Fruit fly (Drosophila melanogaster) whole organism, embryonic: ENCODE data around the gene CSN6.

ENCODE experiments used
- Abd-B ChIP-seq: fragments of 200-800 bp; sonication (Bioruptor generic); optimal IDR thresholded peaks from 2 replicates; lab custom pipeline; 2018; ENCODE audit warnings: missing biosample characterization, mild to moderate bottlenecking, missing genetic modification characterization, moderate library complexity
- Aef1 ChIP-seq: fragments of 200-800 bp; sonication (Bioruptor generic); IDR thresholded peaks from 3 replicates; pipeline ENCODE4 v1.3.6; 2022; ENCODE audit warnings: missing biosample characterization, missing genetic modification characterization
- Bdp1 ChIP-seq: fragments of 200-800 bp; sonication (Bioruptor generic); optimal IDR thresholded peaks from 3 replicates; lab custom pipeline; 2016; ENCODE audit warnings: missing biosample characterization, missing genetic modification characterization
- BtbVII ChIP-seq: fragments of 200-800 bp; sonication (Bioruptor generic); optimal IDR thresholded peaks from 3 replicates; lab custom pipeline; 2017; ENCODE audit warnings: missing biosample characterization, mild to moderate bottlenecking, missing genetic modification characterization
- CG1024 ChIP-seq: fragments of 200-800 bp; sonication (Bioruptor generic); IDR thresholded peaks from 2 replicates; pipeline ENCODE4 v1.3.6; 2022; ENCODE audit warnings: missing biosample characterization, missing genetic modification characterization
- CG10274 ChIP-seq: fragments of 200-800 bp; sonication (Bioruptor generic); optimal IDR thresholded peaks from 3 replicates; lab custom pipeline; 2017; ENCODE audit warnings: missing biosample characterization, mild to moderate bottlenecking, missing genetic modification characterization
- CG10366 ChIP-seq: fragments of 200-800 bp; sonication (Bioruptor generic); IDR thresholded peaks from 2 replicates; pipeline ENCODE4 v1.3.6; 2022; ENCODE audit warnings: missing biosample characterization, missing genetic modification characterization
- CG11398 ChIP-seq: fragments of 200-800 bp; sonication (Bioruptor generic); optimal IDR thresholded peaks from 2 replicates; lab custom pipeline; 2016; ENCODE audit warnings: missing biosample characterization, missing genetic modification characterization
- CG13775 ChIP-seq: fragments of 200-800 bp; sonication (Bioruptor generic); optimal IDR thresholded peaks from 3 replicates; lab custom pipeline; 2017; ENCODE audit warnings: missing biosample characterization, mild to moderate bottlenecking, missing genetic modification characterization
- CG15073 ChIP-seq: fragments of 200-800 bp; sonication (Bioruptor generic); optimal IDR thresholded peaks from 2 replicates; lab custom pipeline; 2016; ENCODE audit warnings: missing biosample characterization, missing genetic modification characterization
- CG1832 ChIP-seq: fragments of 200-800 bp; sonication (Bioruptor generic); optimal IDR thresholded peaks from 2 replicates; lab custom pipeline; 2017; ENCODE audit warnings: missing biosample characterization, mild to moderate bottlenecking, missing genetic modification characterization, inconsistent platforms
- CG2120 ChIP-seq: fragments of 200-800 bp; sonication (Bioruptor generic); optimal IDR thresholded peaks from 3 replicates; lab custom pipeline; 2016; ENCODE audit warnings: missing biosample characterization, missing genetic modification characterization
- CG2129 ChIP-seq: fragments of 200-800 bp; sonication (Bioruptor generic); IDR thresholded peaks from 2 replicates; pipeline ENCODE4 v1.3.6; 2022; ENCODE audit warnings: missing biosample characterization, missing genetic modification characterization; ENCODE audit not compliant: partially characterized antibody
- CG2712 ChIP-seq: fragments of 200-800 bp; optimal IDR thresholded peaks from 3 replicates; lab custom pipeline; 2019; ENCODE audit warnings: missing biosample characterization, mild to moderate bottlenecking, missing genetic modification characterization, moderate library complexity
- CG3065 ChIP-seq: fragments of 200-800 bp; sonication (Bioruptor generic); optimal IDR thresholded peaks from 2 replicates; lab custom pipeline; 2016; ENCODE audit warnings: missing biosample characterization, missing genetic modification characterization
- CG3281 ChIP-seq: fragments of 200-800 bp; sonication (Bioruptor generic); optimal IDR thresholded peaks from 3 replicates; lab custom pipeline; 2017; ENCODE audit warnings: missing biosample characterization, mild to moderate bottlenecking, missing genetic modification characterization
- CG3407 ChIP-seq: fragments of 200-800 bp; sonication (Bioruptor generic); optimal IDR thresholded peaks from 2 replicates; lab custom pipeline; 2018; ENCODE audit warnings: missing biosample characterization, mild to moderate bottlenecking, missing genetic modification characterization
- CG34224 ChIP-seq: fragments of 200-800 bp; sonication (Bioruptor generic); IDR thresholded peaks from 3 replicates; pipeline ENCODE4 v1.3.6; 2022; ENCODE audit warnings: missing biosample characterization, missing genetic modification characterization; ENCODE audit not compliant: partially characterized antibody
- CG4328 ChIP-seq: fragments of 200-800 bp; sonication (Bioruptor generic); optimal IDR thresholded peaks from 3 replicates; lab custom pipeline; 2017; ENCODE audit warnings: missing biosample characterization, missing genetic modification reagents, missing genetic modification characterization
- CG8089 ChIP-seq: fragments of 200-800 bp; sonication (Bioruptor generic); optimal IDR thresholded peaks from 3 replicates; lab custom pipeline; 2016; ENCODE audit warnings: missing biosample characterization, missing genetic modification characterization
- CG8388 ChIP-seq: fragments of 200-800 bp; sonication (Bioruptor generic); optimal IDR thresholded peaks from 2 replicates; lab custom pipeline; 2019; ENCODE audit warnings: missing biosample characterization, mild to moderate bottlenecking, missing genetic modification characterization, moderate library complexity
- CG9727 ChIP-seq: fragments of 200-800 bp; sonication (Bioruptor generic); optimal IDR thresholded peaks from 3 replicates; lab custom pipeline; 2017; ENCODE audit warnings: missing biosample characterization, mild to moderate bottlenecking, missing genetic modification characterization
- CHES-1-like ChIP-seq: fragments of 200-800 bp; sonication (Bioruptor generic); optimal IDR thresholded peaks from 2 replicates; lab custom pipeline; 2016; ENCODE audit warnings: missing biosample characterization, missing genetic modification characterization
- Chrac-16 ChIP-seq: fragments of 200-800 bp; sonication (Bioruptor generic); optimal IDR thresholded peaks from 3 replicates; lab custom pipeline; 2016; ENCODE audit warnings: missing biosample characterization, missing genetic modification characterization
- Dek ChIP-seq: fragments of 200-800 bp; sonication (Bioruptor generic); optimal IDR thresholded peaks from 3 replicates; lab custom pipeline; 2019; ENCODE audit warnings: missing biosample characterization, mild to moderate bottlenecking, missing genetic modification characterization, moderate library complexity
- Dp ChIP-seq: fragments of 200-800 bp; sonication (Bioruptor generic); optimal IDR thresholded peaks from 2 replicates; lab custom pipeline; 2018; ENCODE audit warnings: missing biosample characterization, mild to moderate bottlenecking, missing genetic modification characterization, moderate library complexity
- HHEX ChIP-seq: fragments of 200-800 bp; sonication (Bioruptor generic); optimal IDR thresholded peaks from 3 replicates; lab custom pipeline; 2017; ENCODE audit warnings: missing biosample characterization, mild to moderate bottlenecking, missing genetic modification characterization, missing genetic modification reagents
- Hmr ChIP-seq: fragments of 200-800 bp; sonication (Bioruptor generic); optimal IDR thresholded peaks from 3 replicates; lab custom pipeline; 2017; ENCODE audit warnings: mild to moderate bottlenecking, missing biosample characterization, missing genetic modification reagents, missing genetic modification characterization
- Hr3 ChIP-seq: fragments of 200-800 bp; sonication (Bioruptor generic); optimal IDR thresholded peaks from 3 replicates; lab custom pipeline; 2016; ENCODE audit warnings: missing biosample characterization, missing genetic modification characterization
- Lhr ChIP-seq: fragments of 200-800 bp; sonication (Bioruptor generic); optimal IDR thresholded peaks from 3 replicates; lab custom pipeline; 2017; ENCODE audit warnings: mild to moderate bottlenecking, missing biosample characterization, missing genetic modification reagents, missing genetic modification characterization
- Mrtf ChIP-seq: fragments of 200-800 bp; sonication (Bioruptor generic); IDR thresholded peaks from 3 replicates; pipeline ENCODE4 v1.3.6; 2022; ENCODE audit warnings: missing biosample characterization, missing genetic modification characterization
- Nf-YC ChIP-seq: fragments of 200-800 bp; optimal IDR thresholded peaks from 3 replicates; lab custom pipeline; 2019; ENCODE audit warnings: missing biosample characterization, mild to moderate bottlenecking, missing genetic modification characterization, moderate library complexity
- TFAM ChIP-seq: fragments of 200-800 bp; sonication (Bioruptor generic); optimal IDR thresholded peaks from 2 replicates; lab custom pipeline; 2017; ENCODE audit warnings: missing biosample characterization, missing genetic modification characterization, inconsistent platforms
- Usf ChIP-seq: fragments of 200-800 bp; sonication (Bioruptor generic); optimal IDR thresholded peaks from 2 replicates; lab custom pipeline; 2017; ENCODE audit warnings: missing genotype, missing biosample characterization, missing genetic modification characterization
- bbx ChIP-seq: fragments of 200-800 bp; sonication (Bioruptor generic); IDR thresholded peaks from 2 replicates; pipeline ENCODE4 v1.3.6; 2022; ENCODE audit warnings: missing biosample characterization, missing genetic modification characterization; ENCODE audit not compliant: partially characterized antibody
- bcd ChIP-seq: fragments of 200-800 bp; sonication (Bioruptor generic); optimal IDR thresholded peaks from 2 replicates; lab custom pipeline; 2017; ENCODE audit warnings: missing biosample characterization, mild to moderate bottlenecking, missing genetic modification characterization
- corto ChIP-seq: fragments of 200-800 bp; sonication (Bioruptor generic); optimal IDR thresholded peaks from 2 replicates; lab custom pipeline; 2016; ENCODE audit warnings: missing biosample characterization, mild to moderate bottlenecking, missing genetic modification characterization, moderate library complexity
- crp ChIP-seq, 2 experiments: fragments of 200-800 bp; sonication (Bioruptor generic); optimal IDR thresholded peaks; 2 replicates in 1 of 2; 3 replicates in 1 of 2; lab custom pipeline; 2017; ENCODE audit warnings: missing biosample characterization in 2 of 2, missing genetic modification characterization in 2 of 2, mild to moderate bottlenecking in 1 of 2, moderate library complexity in 1 of 2
- gce ChIP-seq: fragments of 200-800 bp; sonication (Bioruptor generic); IDR thresholded peaks from 3 replicates; pipeline ENCODE4 v1.3.6; 2022; ENCODE audit warnings: missing biosample characterization, missing genetic modification characterization
- gfzf ChIP-seq: fragments of 200-800 bp; sonication (Bioruptor generic); optimal IDR thresholded peaks from 2 replicates; lab custom pipeline; 2016; ENCODE audit warnings: missing biosample characterization, mild to moderate bottlenecking, missing genetic modification characterization, moderate library complexity
- inv ChIP-seq: fragments of 200-800 bp; sonication (Bioruptor generic); IDR thresholded peaks from 2 replicates; pipeline ENCODE4 v1.3.6; 2022; ENCODE audit warnings: missing biosample characterization, missing genetic modification characterization; ENCODE audit not compliant: partially characterized antibody
- lilli ChIP-seq: fragments of 200-800 bp; sonication (Bioruptor generic); optimal IDR thresholded peaks from 3 replicates; lab custom pipeline; 2016; ENCODE audit warnings: missing biosample characterization, missing genetic modification characterization
- luna ChIP-seq: fragments of 200-800 bp; sonication (Bioruptor generic); optimal IDR thresholded peaks from 2 replicates; lab custom pipeline; 2016; ENCODE audit warnings: missing biosample characterization, missing genetic modification characterization
- mam ChIP-seq: fragments of 200-800 bp; sonication (Bioruptor generic); optimal IDR thresholded peaks from 3 replicates; lab custom pipeline; 2016; ENCODE audit warnings: missing biosample characterization, missing genetic modification characterization
- oc ChIP-seq: fragments of 200-800 bp; sonication (Bioruptor generic); optimal IDR thresholded peaks from 2 replicates; lab custom pipeline; 2018; ENCODE audit warnings: missing biosample characterization, mild to moderate bottlenecking, missing genetic modification characterization, moderate library complexity
- sisA ChIP-seq: fragments of 200-800 bp; sonication (Bioruptor generic); IDR thresholded peaks from 2 replicates; pipeline ENCODE4 v1.3.6; 2022; ENCODE audit warnings: missing biosample characterization, missing genetic modification characterization
- tgo ChIP-seq: fragments of 200-800 bp; sonication (Bioruptor generic); IDR thresholded peaks from 3 replicates; pipeline ENCODE4 v1.3.6; 2022; ENCODE audit warnings: missing biosample characterization, missing genetic modification characterization
- tin ChIP-seq: fragments of 200-800 bp; sonication (Bioruptor generic); optimal IDR thresholded peaks from 3 replicates; lab custom pipeline; 2016; ENCODE audit warnings: missing biosample characterization, missing genetic modification characterization
- tup ChIP-seq: fragments of 200-800 bp; sonication (Bioruptor generic); optimal IDR thresholded peaks from 2 replicates; lab custom pipeline; 2016; ENCODE audit warnings: missing biosample characterization, mild to moderate bottlenecking, missing genetic modification characterization, moderate library complexity
- vnd ChIP-seq: fragments of 200-800 bp; sonication (Bioruptor generic); IDR thresholded peaks from 3 replicates; pipeline ENCODE4 v1.3.6; 2022; ENCODE audit warnings: missing biosample characterization, missing genetic modification characterization; ENCODE audit not compliant: partially characterized antibody
- zfh1 ChIP-seq: fragments of 200-800 bp; sonication (Bioruptor generic); IDR thresholded peaks from 3 replicates; pipeline ENCODE4 v1.3.6; 2022; ENCODE audit warnings: missing biosample characterization, missing genetic modification characterization

Gene CSN6

DNA sequence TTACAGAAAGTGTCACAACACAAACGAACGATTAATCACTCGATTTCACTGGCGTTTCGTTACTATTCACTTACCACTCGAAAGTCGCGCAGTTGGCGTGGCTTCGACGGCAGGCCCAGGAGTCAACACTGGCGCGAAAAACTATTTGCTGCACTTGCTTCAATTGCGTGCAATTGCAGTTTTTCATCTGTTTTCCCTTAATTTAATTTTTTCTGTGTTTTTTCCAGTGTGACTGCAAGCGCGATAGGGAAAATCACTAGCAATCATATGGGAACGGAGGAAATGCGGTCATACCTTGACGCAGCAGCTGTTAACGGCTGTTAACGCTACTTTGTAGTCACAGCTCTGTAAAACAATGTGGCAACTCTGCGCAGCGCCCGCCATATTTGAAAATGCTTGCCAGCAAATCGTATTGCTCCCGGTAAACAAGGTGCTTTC is 33.0 kb upstream of the CSN6 start, which contains the start of gene AdipoR (continued):
- TF ChIP-seq Bdp1 (GFP tag; lab: Kevin White, UChicago): no peak
- no peak for TF ChIP-seq TFAM (GFP tag; lab: Kevin White, UChicago)
- no peak for TF ChIP-seq CG1832 (GFP tag; lab: Kevin White, UChicago)
- no peak for TF ChIP-seq Usf (GFP tag; lab: Kevin White, UChicago)
- TF ChIP-seq Dp (GFP tag; lab: Kevin White, UChicago): peak; percentile 97
- TF ChIP-seq CG2129: no peak
- no peak for TF ChIP-seq CG10274 (GFP tag; lab: Kevin White, UChicago)
- peak; percentile 40 for TF ChIP-seq CG2120
- TF ChIP-seq Abd-B: no peak
- no peak for TF ChIP-seq mam
- no peak for TF ChIP-seq oc (tag; lab: Kevin White, UChicago)
- peak; percentile 34 for TF ChIP-seq bcd
- TF ChIP-seq gce: no peak
- peak; percentile 36 for TF ChIP-seq lilli (GFP tag; lab: Kevin White, UChicago)
- no peak for TF ChIP-seq Aef1 (GFP tag; lab: Robert Waterston, UW)
- TF ChIP-seq CG2712 (tag; lab: Kevin White, UChicago): peak; percentile 40
- TF ChIP-seq corto: no peak
- peak; percentile 3 for TF ChIP-seq CG11398 (GFP tag; lab: Kevin White, UChicago)
- no peak for TF ChIP-seq Dek (tag; lab: Kevin White, UChicago)
- TF ChIP-seq crp (GFP tag; optimal IDR thresholded peaks at IDR 0.05; lab: Kevin White, UChicago): peak; percentile 95 to 99
- TF ChIP-seq CG9727 (GFP tag; lab: Kevin White, UChicago): peak; percentile 29
- no peak for TF ChIP-seq Hr3 (GFP tag; lab: Kevin White, UChicago)
- peak; percentile 14 for TF ChIP-seq CG13775 (GFP tag; lab: Kevin White, UChicago)
- TF ChIP-seq inv (GFP tag; lab: Robert Waterston, UW): no peak
- no peak for TF ChIP-seq Mrtf (GFP tag; lab: Robert Waterston, UW)
- peak; percentile 38 for TF ChIP-seq CHES-1-like
- TF ChIP-seq CG8089 (GFP tag; lab: Kevin White, UChicago): no peak
- no peak for TF ChIP-seq HHEX (GFP tag; lab: Kevin White, UChicago)
- TF ChIP-seq bbx (GFP tag; lab: Robert Waterston, UW): peak; percentile 47; the same call in 1 of the 2 replicates
- TF ChIP-seq zfh1 (GFP tag; lab: Robert Waterston, UW): no peak
- TF ChIP-seq CG10366 (GFP tag; lab: Robert Waterston, UW): no peak
- TF ChIP-seq tup: no peak
- no peak for TF ChIP-seq luna
- peak; percentile 97 for TF ChIP-seq gfzf (GFP tag; lab: Kevin White, UChicago)
- TF ChIP-seq vnd (GFP tag; lab: Robert Waterston, UW): no peak
- TF ChIP-seq CG4328: no peak
- peak; percentile 48 for TF ChIP-seq Lhr (GFP tag; lab: Kevin White, UChicago)
- no peak for TF ChIP-seq CG1024 (GFP tag; lab: Robert Waterston, UW)
- TF ChIP-seq CG3065: no peak
- TF ChIP-seq tgo (GFP tag; lab: Robert Waterston, UW): no peak
- TF ChIP-seq CG8388: peak; percentile 2
- TF ChIP-seq Hmr (GFP tag; lab: Kevin White, UChicago): peak; percentile 31
- TF ChIP-seq tin (GFP tag; lab: Kevin White, UChicago): no peak
- no peak for TF ChIP-seq CG3407 (GFP tag; lab: Kevin White, UChicago)
- TF ChIP-seq CG15073: no peak
- no peak for TF ChIP-seq sisA (GFP tag; lab: Robert Waterston, UW)
- peak; percentile 39 for TF ChIP-seq Nf-YC (tag; lab: Kevin White, UChicago)
- TF ChIP-seq CG3281 (GFP tag; lab: Kevin White, UChicago): no peak
- TF ChIP-seq BtbVII (GFP tag; lab: Kevin White, UChicago): no peak
- TF ChIP-seq Chrac-16: peak; percentile 13
- peak; percentile 49; the same call in 2 of the 3 replicates for TF ChIP-seq CG34224 (GFP tag; lab: Robert Waterston, UW)
